Fruit fly (Drosophila melanogaster) whole organism, embryonic: ENCODE measurements around the gene CG34303.

Experiments used
- B-H2 ChIP-seq: fragments of 200-800 bp; sonication (Bioruptor generic); optimal IDR thresholded peaks from 2 replicates; lab custom pipeline; 2018; ENCODE audit warnings: missing biosample characterization, mild to moderate bottlenecking, missing genetic modification characterization
- CG11247 ChIP-seq: fragments of 200-800 bp; sonication (Bioruptor generic); IDR thresholded peaks from 2 replicates; pipeline ENCODE4 v1.3.6; 2022; ENCODE audit warnings: missing biosample characterization, missing genetic modification characterization
- CG14965 ChIP-seq: fragments of 200-800 bp; sonication (Bioruptor generic); optimal IDR thresholded peaks from 2 replicates; lab custom pipeline; 2016; ENCODE audit warnings: missing biosample characterization, missing genetic modification characterization, borderline replicate concordance
- HLHmδ ChIP-seq: fragments of 200-800 bp; sonication (Bioruptor generic); optimal IDR thresholded peaks from 2 replicates; lab custom pipeline; 2018; ENCODE audit warnings: missing biosample characterization, mild to moderate bottlenecking, missing genetic modification characterization, moderate library complexity
- cwo ChIP-seq: fragments of 200-800 bp; sonication (Bioruptor generic); optimal IDR thresholded peaks from 3 replicates; lab custom pipeline; 2017; ENCODE audit warnings: missing biosample characterization, missing genetic modification characterization, mild to moderate bottlenecking, moderate library complexity, missing genetic modification reagents
- fd102C ChIP-seq: fragments of 200-800 bp; sonication (Bioruptor generic); optimal IDR thresholded peaks from 2 replicates; lab custom pipeline; 2018; ENCODE audit warnings: missing biosample characterization, mild to moderate bottlenecking, missing genetic modification characterization, moderate library complexity

DNA sequence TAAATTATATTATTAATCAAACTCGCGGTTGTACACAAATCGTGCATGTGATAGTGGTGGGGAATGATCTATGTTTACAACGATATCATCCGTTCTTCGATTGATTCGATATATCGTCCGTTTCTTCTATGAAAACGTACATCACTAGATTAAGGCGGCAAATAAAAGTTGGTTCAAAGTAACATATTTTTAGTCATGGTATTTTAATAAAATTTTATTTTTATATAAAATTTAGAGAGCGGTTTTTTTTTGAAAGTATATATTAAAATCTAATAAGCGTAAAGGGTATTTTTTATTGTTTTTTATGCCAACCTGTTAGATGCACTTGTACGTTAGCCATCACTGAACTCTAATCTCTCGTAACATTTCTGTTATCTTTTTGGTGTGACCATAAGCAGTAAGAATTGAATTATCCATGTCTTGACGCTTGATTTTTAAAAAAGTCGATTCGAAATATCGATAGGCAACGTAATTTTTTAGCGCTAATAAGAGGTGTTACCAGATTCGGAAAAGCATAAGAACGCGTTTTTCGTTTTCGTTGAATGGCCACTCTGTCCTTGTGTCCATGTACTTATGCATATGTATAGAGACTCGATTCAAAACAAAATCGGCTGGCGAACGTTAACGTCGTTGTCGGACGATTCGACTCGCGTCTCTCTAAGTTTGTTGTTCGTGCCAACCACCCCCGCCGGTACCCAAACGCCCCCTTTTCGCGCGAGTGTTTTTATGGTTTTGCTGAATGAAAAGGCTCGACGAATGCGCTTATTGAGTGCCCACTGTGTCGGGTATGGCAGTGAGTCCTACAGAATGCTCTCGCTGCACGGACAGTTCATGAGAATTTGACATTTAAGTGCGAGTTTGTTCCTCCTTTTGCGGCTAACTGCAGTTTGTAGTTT lies 7.3 kb downstream of the CG34303 start, which contains the start of the genes TAF1B and Invadolysin:
- TF ChIP-seq fd102C (no peak), CG11247 (peak; percentile 49), CG14965 (GFP tag; lab: Kevin White, UChicago) (no peak), cwo (GFP tag; lab: Kevin White, UChicago) (no peak), HLHmδ (peak; percentile 66), B-H2 (GFP tag; lab: Kevin White, UChicago) (peak; percentile 41)
